Worm (Caenorhabditis elegans): ENCODE measurements around the gene mig-14.

DNA sequence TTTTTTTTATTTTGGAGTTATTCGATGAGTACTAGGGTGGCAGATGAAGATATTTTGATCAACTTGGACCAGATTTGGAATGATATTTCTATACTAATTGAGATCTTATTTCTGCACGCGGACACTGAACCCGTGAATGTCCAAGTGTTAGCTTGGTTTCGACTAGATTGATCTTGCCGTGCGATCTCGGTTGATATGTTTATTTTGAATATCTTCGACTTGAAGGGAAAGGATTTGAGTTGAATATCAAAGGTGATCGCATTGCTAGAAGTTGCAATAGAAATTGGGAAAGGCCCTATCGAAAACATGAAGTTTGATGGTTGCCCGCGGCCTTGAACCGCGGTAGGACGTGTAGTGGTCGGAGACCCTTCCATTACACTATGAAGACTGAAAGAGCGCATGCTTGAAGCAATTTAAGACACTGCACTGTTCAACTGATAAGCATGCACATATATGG is 39.3 kb downstream of the mig-14 start:
- no peak for TF ChIP-seq him-1 (tag; optimal IDR thresholded peaks at IDR 0.05)
- no peak for TF ChIP-seq W03F9.2 (tag; optimal IDR thresholded peaks at IDR 0.05)

Data from whole organism, L4/young adult.